Fruit fly (Drosophila melanogaster): ENCODE results near the gene CG13926.

The CG13926 gene

dm6 chr3L:1591692-1592371 lies 26.1 kb downstream of the CG13926 start (continued):
- TF ChIP-seq amos (GFP tag; IDR thresholded peaks at IDR 0.05; ENCODE audit: partially characterized antibody) (no peak), Asciz (GFP tag; optimal IDR thresholded peaks at IDR 0.05) (peak; percentile 80), Dp (GFP tag; optimal IDR thresholded peaks at IDR 0.05) (no peak), CG2116 (GFP tag; optimal IDR thresholded peaks at IDR 0.05) (peak; percentile 32), exex (tag; optimal IDR thresholded peaks at IDR 0.05) (peak; percentile 63), grn (GFP tag; optimal IDR thresholded peaks at IDR 0.05) (peak; percentile 57), inv (GFP tag; IDR thresholded peaks at IDR 0.05; ENCODE audit: partially characterized antibody) (no peak), aop (GFP tag; IDR thresholded peaks at IDR 0.05) (no peak), Pdp1 (GFP tag; optimal IDR thresholded peaks at IDR 0.05) (peak in 1 of 2 experiments; percentile 23), gem (tag; optimal IDR thresholded peaks at IDR 0.05) (no peak), Vsx1 (GFP tag; optimal IDR thresholded peaks at IDR 0.05) (peak; percentile 76), CG14860 (GFP tag; IDR thresholded peaks at IDR 0.05; ENCODE audit: partially characterized antibody) (no peak), MTF-1 (GFP tag; optimal IDR thresholded peaks at IDR 0.05; ENCODE audit: borderline replicate concordance) (peak; percentile 86), Nf-YA (GFP tag; IDR thresholded peaks at IDR 0.05) (peak; percentile 47; the same call in 1 of the 2 replicates), hkb (optimal IDR thresholded peaks at IDR 0.05) (no peak), hkb (GFP tag; IDR thresholded peaks at IDR 0.05) (peak; percentile 80), CG33557 (GFP tag; optimal IDR thresholded peaks at IDR 0.05) (no peak), onecut (GFP tag; IDR thresholded peaks at IDR 0.05) (peak; percentile 66), CG17186 (GFP tag; optimal IDR thresholded peaks at IDR 0.05) (no peak), Dad (GFP tag; optimal IDR thresholded peaks at IDR 0.05) (peak; percentile 44), dm (GFP tag; optimal IDR thresholded peaks at IDR 0.05) (no peak), bbx (GFP tag; IDR thresholded peaks at IDR 0.05; ENCODE audit: partially characterized antibody) (no peak), bsh (GFP tag; optimal IDR thresholded peaks at IDR 0.05) (no peak), Mad (GFP tag; optimal IDR thresholded peaks at IDR 0.05) (no peak), Six4 (GFP tag; optimal IDR thresholded peaks at IDR 0.05) (peak; percentile 26), CG5953 (GFP tag; IDR thresholded peaks at IDR 0.05) (0 out of 2 replicates have a peak, but pooled peaks have one; percentile 50), chinmo (GFP tag; IDR thresholded peaks at IDR 0.05; ENCODE audit: partially characterized antibody) (no peak), CG12219 (GFP tag; optimal IDR thresholded peaks at IDR 0.05) (peak; percentile 11), CG15514 (GFP tag; optimal IDR thresholded peaks at IDR 0.05) (peak; percentile 92), Dip2 (GFP tag; IDR thresholded peaks at IDR 0.05) (no peak), ems (GFP tag; optimal IDR thresholded peaks at IDR 0.05) (peak; percentile 66), CG6654 (GFP tag; optimal IDR thresholded peaks at IDR 0.05) (peak; percentile 4), jumu (GFP tag; optimal IDR thresholded peaks at IDR 0.05) (no peak), Atf3 (GFP tag; optimal IDR thresholded peaks at IDR 0.05) (no peak), D19A (tag; optimal IDR thresholded peaks at IDR 0.05) (no peak), CG34422 (GFP tag; IDR thresholded peaks at IDR 0.05) (no peak), CG31441 (GFP tag; IDR thresholded peaks at IDR 0.05) (peak; percentile 38; the same call in 1 of the 2 replicates), tin (GFP tag; optimal IDR thresholded peaks at IDR 0.05) (no peak), Xbp1 (GFP tag; optimal IDR thresholded peaks at IDR 0.05) (peak; percentile 16), ttk (GFP tag; IDR thresholded peaks at IDR 0.05) (no peak), tx (GFP tag; optimal IDR thresholded peaks at IDR 0.05) (peak; percentile 19), CG10209 (GFP tag; optimal IDR thresholded peaks at IDR 0.05) (peak; percentile 82), CG2120 (GFP tag; optimal IDR thresholded peaks at IDR 0.05) (peak; percentile 86), Hr78 (GFP tag; optimal IDR thresholded peaks at IDR 0.05) (no peak), sisA (GFP tag; IDR thresholded peaks at IDR 0.05) (no peak), shn (GFP tag; optimal IDR thresholded peaks at IDR 0.05) (no peak), gsb-n (tag; optimal IDR thresholded peaks at IDR 0.05) (no peak), wdn (GFP tag; IDR thresholded peaks at IDR 0.05) (peak; percentile 68), dimm (GFP tag; IDR thresholded peaks at IDR 0.05) (no peak)
